Worm (Caenorhabditis elegans) whole organism, early embryonic: ENCODE measurements around the gene R08F11.1.

Source experiments
- aly-1 ChIP-seq: sonication (generic microtip); optimal IDR thresholded peaks from 2 replicates; lab custom pipeline; 2016; ENCODE audit warnings: missing genetic modification characterization, missing compliant biosample characterization
- ama-1 ChIP-seq: fragments of 150-350 bp; optimal IDR thresholded peaks from 2 replicates; lab custom pipeline; 2014

DNA sequence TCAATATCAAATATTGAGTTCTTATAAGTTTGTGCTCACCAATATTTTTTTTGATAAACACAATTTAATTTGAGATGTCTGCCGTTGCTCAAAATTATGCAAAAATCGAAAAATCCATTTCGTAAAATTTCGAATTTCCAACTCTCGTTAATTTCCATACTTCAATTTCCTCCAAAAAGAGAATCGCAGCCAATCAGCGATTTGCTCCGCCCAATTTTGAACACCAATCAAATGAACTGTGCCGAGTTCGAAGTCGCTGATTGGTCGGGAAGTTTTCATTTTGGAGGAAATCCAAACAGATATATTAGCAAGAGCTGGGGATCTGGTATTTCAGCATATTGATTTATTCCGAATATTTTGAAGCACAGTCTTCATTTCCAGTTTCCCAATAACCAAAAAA is 23.8 kb upstream of the R08F11.1 start:
- TF ChIP-seq ama-1 (lab: Kevin White, UChicago) (no peak), aly-1 (tag; lab: Kevin White, UChicago) (no peak)
